Worm (Caenorhabditis elegans) whole organism, L4 larva: ENCODE data around the gene clec-3.

Experiments used
- F49E8.2 ChIP-seq: sonication (generic microtip); optimal IDR thresholded peaks from 2 replicates; lab custom pipeline; 2016; ENCODE audit warnings: missing compliant biosample characterization, mild to moderate bottlenecking, missing genetic modification characterization, borderline replicate concordance
- R02D3.7 ChIP-seq: fragments of 150-350 bp; sonication (generic microtip); optimal IDR thresholded peaks from 3 replicates; lab custom pipeline; 2014; ENCODE audit warnings: missing biosample characterization, missing genetic modification characterization
- T26A8.4 ChIP-seq: fragments of 200-800 bp; sonication (Bioruptor generic); IDR thresholded peaks from 2 replicates; pipeline ENCODE4 v1.3.6; 2022; ENCODE audit warnings: missing genetic modification characterization, missing compliant biosample characterization
- Y48G9A.11 ChIP-seq: fragments of 200-800 bp; sonication (Bioruptor generic); IDR thresholded peaks from 2 replicates; pipeline ENCODE4 v1.3.6; 2022; ENCODE audit warnings: missing genetic modification reagents, missing genetic modification characterization, missing compliant biosample characterization
- Y75B8A.6 ChIP-seq: fragments of 200-800 bp; sonication (Bioruptor generic); IDR thresholded peaks from 2 replicates; pipeline ENCODE4 v1.3.6; 2022; ENCODE audit warnings: missing genetic modification reagents, missing genetic modification characterization, missing compliant biosample characterization
- aha-1 ChIP-seq: fragments of 150-350 bp; peaks from one replicate; lab custom pipeline; 2014; ENCODE audit warnings: missing biosample characterization, missing genetic modification characterization
- ceh-82 ChIP-seq: sonication (generic microtip); optimal IDR thresholded peaks from 2 replicates; lab custom pipeline; 2017; ENCODE audit warnings: missing biosample characterization, missing genetic modification characterization
- ctbp-1 ChIP-seq: fragments of 200-800 bp; sonication (Bioruptor generic); IDR thresholded peaks from 2 replicates; pipeline ENCODE4 v1.3.6; 2022; ENCODE audit warnings: missing genetic modification reagents, missing genetic modification characterization, missing compliant biosample characterization
- daf-16 ChIP-seq, 3 experiments: sonication (generic microtip); optimal IDR thresholded peaks; 2 replicates each; lab custom pipeline; 2016 to 2017; ENCODE audit warnings: missing genetic modification characterization in 3 of 3, missing genetic modification reagents in 3 of 3, mild to moderate bottlenecking in 2 of 3, missing compliant biosample characterization in 2 of 3, missing biosample characterization in 1 of 3, moderate library complexity in 1 of 3
- dmd-9 ChIP-seq: fragments of 200-800 bp; sonication (Bioruptor generic); IDR thresholded peaks from 2 replicates; pipeline ENCODE4 v1.3.6; 2022; ENCODE audit warnings: missing genetic modification reagents, missing genetic modification characterization, missing compliant biosample characterization
- egl-27 ChIP-seq: sonication (generic microtip); optimal IDR thresholded peaks from 3 replicates; lab custom pipeline; 2017; ENCODE audit warnings: missing biosample characterization, missing genetic modification reagents, missing genetic modification characterization
- egl-43 ChIP-seq: fragments of 200-800 bp; sonication (Bioruptor generic); IDR thresholded peaks from 2 replicates; pipeline ENCODE4 v1.3.6; 2022; ENCODE audit warnings: missing genetic modification reagents, missing genetic modification characterization, missing compliant biosample characterization
- fkh-10 ChIP-seq: fragments of 150-350 bp; optimal IDR thresholded peaks from 2 replicates; lab custom pipeline; 2014; ENCODE audit warnings: missing biosample characterization, missing genetic modification reagents, missing genetic modification characterization
- gei-8 ChIP-seq: fragments of 200-800 bp; sonication (Bioruptor generic); optimal IDR thresholded peaks from 2 replicates; lab custom pipeline; 2018; ENCODE audit warnings: mild to moderate bottlenecking, missing genetic modification characterization, missing compliant biosample characterization
- hif-1 ChIP-seq, 2 experiments: sonication (generic microtip); optimal IDR thresholded peaks; 2 replicates each; lab custom pipeline; 2016 to 2017; ENCODE audit warnings: missing compliant biosample characterization in 2 of 2, missing genetic modification characterization in 2 of 2, missing genetic modification reagents in 2 of 2, missing genotype in 2 of 2, mild to moderate bottlenecking in 1 of 2
- hlh-11 ChIP-seq: fragments of 200-800 bp; sonication (Bioruptor generic); optimal IDR thresholded peaks from 2 replicates; lab custom pipeline; 2018; ENCODE audit warnings: mild to moderate bottlenecking, missing genetic modification characterization, missing compliant biosample characterization
- hlh-30 ChIP-seq: sonication (generic microtip); optimal IDR thresholded peaks from 2 replicates; lab custom pipeline; 2017; ENCODE audit warnings: antibody characterized with exemption, mild to moderate bottlenecking, missing genetic modification characterization, missing compliant biosample characterization; ENCODE audit not compliant: insufficient read depth
- hmg-1.1 ChIP-seq: fragments of 200-800 bp; sonication (Bioruptor generic); IDR thresholded peaks from 2 replicates; pipeline ENCODE4 v1.3.6; 2022; ENCODE audit warnings: missing genetic modification reagents, missing genetic modification characterization, missing compliant biosample characterization
- lin-15B ChIP-seq: fragments of 150-350 bp; sonication (generic microtip); optimal IDR thresholded peaks from 3 replicates; lab custom pipeline; 2014; ENCODE audit warnings: missing biosample characterization, missing genetic modification characterization
- lin-38 ChIP-seq: fragments of 200-800 bp; sonication (Bioruptor generic); IDR thresholded peaks from 2 replicates; pipeline ENCODE4 v1.3.6; 2022; ENCODE audit warnings: missing genetic modification reagents, missing genetic modification characterization, missing compliant biosample characterization
- lin-39 ChIP-seq: fragments of 150-350 bp; optimal IDR thresholded peaks from 2 replicates; lab custom pipeline; 2014; ENCODE audit warnings: missing biosample characterization, missing genetic modification reagents, missing genetic modification characterization
- lsy-2 ChIP-seq, 2 experiments: fragments of 150-350 bp in 1 of 2; sonication (generic microtip) in 1 of 2; optimal IDR thresholded peaks; 2 replicates each; lab custom pipeline; 2014 to 2017; ENCODE audit warnings: missing biosample characterization in 2 of 2, missing genetic modification characterization in 2 of 2
- madf-5 ChIP-seq, 2 experiments: fragments of 200-800 bp; sonication (Bioruptor generic); IDR thresholded peaks; 2 replicates each; pipeline ENCODE4 v1.3.6; 2022; ENCODE audit warnings: missing compliant biosample characterization in 2 of 2, missing genetic modification characterization in 2 of 2
- madf-9 ChIP-seq: fragments of 200-800 bp; sonication (Bioruptor generic); conservative IDR thresholded peaks from 2 replicates; pipeline ENCODE4 v1.3.6; 2022; ENCODE audit warnings: missing genetic modification reagents, missing genetic modification characterization, missing compliant biosample characterization
- mdl-1 ChIP-seq, 2 experiments: fragments of 150-350 bp in 1 of 2; sonication (generic microtip) in 1 of 2; optimal IDR thresholded peaks; 2 replicates each; lab custom pipeline; 2014 to 2017; ENCODE audit warnings: missing biosample characterization in 2 of 2, missing genetic modification characterization in 2 of 2
- mdt-29 ChIP-seq: fragments of 200-800 bp; sonication (Bioruptor generic); IDR thresholded peaks from 2 replicates; pipeline ENCODE4 v1.3.6; 2022; ENCODE audit warnings: missing genetic modification reagents, missing genetic modification characterization, missing compliant biosample characterization
- mes-2 ChIP-seq: sonication (generic microtip); optimal IDR thresholded peaks from 2 replicates; lab custom pipeline; 2016; ENCODE audit warnings: missing genotype, mild to moderate bottlenecking, missing genetic modification characterization, missing compliant biosample characterization; ENCODE audit not compliant: poor library complexity, severe bottlenecking
- mxl-3 ChIP-seq: fragments of 200-800 bp; sonication (Bioruptor generic); optimal IDR thresholded peaks from 2 replicates; lab custom pipeline; 2018; ENCODE audit warnings: mild to moderate bottlenecking, missing genetic modification characterization, missing compliant biosample characterization
- nhr-10 ChIP-seq: fragments of 150-350 bp; optimal IDR thresholded peaks from 2 replicates; lab custom pipeline; 2014; ENCODE audit warnings: missing biosample characterization, missing genetic modification characterization
- nhr-237 ChIP-seq: sonication (generic microtip); optimal IDR thresholded peaks from 2 replicates; lab custom pipeline; 2017; ENCODE audit warnings: missing biosample characterization, missing genetic modification characterization
- nhr-28 ChIP-seq: fragments of 150-350 bp; optimal IDR thresholded peaks from 2 replicates; lab custom pipeline; 2014; ENCODE audit warnings: missing biosample characterization, missing genetic modification characterization
- pha-4 ChIP-seq, 2 experiments: fragments of 150-350 bp in 1 of 2; fragments of 200-800 bp in 1 of 2; sonication (Bioruptor generic) in 1 of 2; IDR thresholded peaks in 1 of 2; optimal IDR thresholded peaks in 1 of 2; 2 replicates each; pipeline versions ENCODE4 v1.3.6 to Lab custom; 2014 to 2022; ENCODE audit warnings: missing genetic modification characterization in 2 of 2, missing genetic modification reagents in 2 of 2, missing biosample characterization in 1 of 2, missing compliant biosample characterization in 1 of 2
- rbr-2 ChIP-seq: sonication (generic microtip); optimal IDR thresholded peaks from 2 replicates; lab custom pipeline; 2016; ENCODE audit warnings: missing genotype, missing genetic modification characterization, missing compliant biosample characterization
- set-16 ChIP-seq: fragments of 200-800 bp; sonication (Bioruptor generic); IDR thresholded peaks from 2 replicates; pipeline ENCODE4 v1.3.6; 2022; ENCODE audit warnings: missing genetic modification reagents, missing genetic modification characterization, missing compliant biosample characterization
- skn-1 ChIP-seq: fragments of 150-350 bp; optimal IDR thresholded peaks from 2 replicates; lab custom pipeline; 2014; ENCODE audit warnings: missing biosample characterization, missing genetic modification characterization
- snpc-4 ChIP-seq: fragments of 150-350 bp; optimal IDR thresholded peaks from 2 replicates; lab custom pipeline; 2014; ENCODE audit warnings: missing biosample characterization, missing genetic modification characterization
- spr-3 ChIP-seq: fragments of 200-800 bp; sonication (Bioruptor generic); optimal IDR thresholded peaks from 2 replicates; lab custom pipeline; 2018; ENCODE audit warnings: mild to moderate bottlenecking, missing genetic modification characterization, missing compliant biosample characterization
- zag-1 ChIP-seq: fragments of 150-350 bp; optimal IDR thresholded peaks from 2 replicates; lab custom pipeline; 2014; ENCODE audit warnings: missing biosample characterization, missing genetic modification characterization

clec-3 gene

DNA sequence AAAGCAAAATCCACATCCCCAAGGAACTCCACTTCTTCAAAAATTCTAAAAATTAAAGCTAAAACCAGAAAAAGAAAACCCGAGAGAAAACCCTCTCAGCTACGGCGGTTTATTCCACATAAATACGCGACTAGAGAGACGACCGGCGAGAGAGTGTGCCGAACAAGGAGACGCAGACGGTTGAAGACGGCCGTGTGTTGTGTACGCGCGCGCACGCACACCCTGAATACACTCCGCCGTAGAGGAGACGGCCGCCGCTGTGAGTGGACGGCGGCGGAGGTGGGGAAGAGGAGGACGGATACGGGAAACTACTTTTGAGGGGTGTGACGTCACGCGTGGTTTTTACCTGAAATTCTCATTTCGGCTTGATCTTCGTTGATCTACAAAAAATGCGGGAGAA lies 34.9 kb upstream of the clec-3 start:
- TF ChIP-seq mdl-1 (tag; optimal IDR thresholded peaks at IDR 0.05; lab: Kevin White, UChicago): no peak
- peak in 1 of 2 experiments; percentile 17 for TF ChIP-seq hif-1 (tag; optimal IDR thresholded peaks at IDR 0.05; lab: Kevin White, UChicago)
- TF ChIP-seq pha-4 (GFP tag; IDR thresholded peaks at IDR 0.05; lab: Robert Waterston, UW): 0 out of 2 replicates have a peak, but pooled peaks have one; percentile 5
- no peak for TF ChIP-seq pha-4 (tag; optimal IDR thresholded peaks at IDR 0.05; lab: Kevin White, UChicago)
- no peak for TF ChIP-seq daf-16 (GFP tag; optimal IDR thresholded peaks at IDR 0.05; lab: Kevin White, UChicago)
- peak; percentile 29 for TF ChIP-seq daf-16 (tag; optimal IDR thresholded peaks at IDR 0.05; lab: Kevin White, UChicago)
- peak; percentile 21 for TF ChIP-seq rbr-2 (tag; lab: Kevin White, UChicago)
- no peak for TF ChIP-seq ctbp-1 (GFP tag; lab: Robert Waterston, UW)
- TF ChIP-seq lsy-2 (tag; optimal IDR thresholded peaks at IDR 0.05; lab: Kevin White, UChicago): no peak
- TF ChIP-seq hmg-1.1 (GFP tag; lab: Robert Waterston, UW): peak; percentile 68; the same call in 1 of the 2 replicates
- peak; percentile 33 for TF ChIP-seq hlh-11
- no peak for TF ChIP-seq fkh-10 (GFP tag; lab: Kevin White, UChicago)
- no peak for TF ChIP-seq R02D3.7 (tag; lab: Kevin White, UChicago)
- peak; percentile 40 for TF ChIP-seq nhr-28 (tag; lab: Kevin White, UChicago)
- peak; percentile 85 for TF ChIP-seq set-16 (GFP tag; lab: Robert Waterston, UW)
- no peak for TF ChIP-seq spr-3
- peak; percentile 17 for TF ChIP-seq mxl-3 (GFP tag; lab: Kevin White, UChicago)
- TF ChIP-seq mes-2 (tag; lab: Kevin White, UChicago): peak; percentile 30

DNA sequence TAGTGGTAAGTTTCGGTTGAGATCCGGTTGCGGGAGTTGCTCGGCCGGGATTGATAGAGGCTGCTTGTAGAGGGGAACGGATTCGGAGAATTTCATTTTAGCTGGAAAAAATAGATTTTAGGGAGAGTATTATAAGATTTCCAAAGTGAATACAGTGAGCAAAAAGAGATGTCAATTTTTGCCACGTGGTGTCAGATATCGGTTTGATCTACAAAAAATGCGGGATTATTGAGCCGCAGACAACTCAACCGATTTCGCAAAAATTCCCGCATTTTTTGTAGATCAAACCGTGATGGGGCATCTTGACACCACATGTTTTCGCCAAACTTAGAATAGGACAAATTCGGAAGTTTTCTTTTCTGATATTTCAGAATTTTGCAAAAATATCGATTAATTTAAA lies 34.5 kb upstream of the clec-3 start, which contains the start of gene lido-13:
Gene lido-13 (minus strand): TSS at position 101 of the 400 bp plus-strand sequence.
- TF ChIP-seq lsy-2 (tag; optimal IDR thresholded peaks at IDR 0.05; lab: Kevin White, UChicago): no peak
- TF ChIP-seq lin-15B (tag; lab: Kevin White, UChicago): no peak
- TF ChIP-seq F49E8.2 (tag; lab: Kevin White, UChicago): no peak
- no peak for TF ChIP-seq hlh-30 (tag; lab: Kevin White, UChicago)
- TF ChIP-seq madf-5 (GFP tag; IDR thresholded peaks at IDR 0.05; lab: Robert Waterston, UW): no peak
- no peak for TF ChIP-seq zag-1 (tag; lab: Kevin White, UChicago)
- TF ChIP-seq R02D3.7 (tag; lab: Kevin White, UChicago): no peak
- no peak for TF ChIP-seq madf-9 (GFP tag; lab: Robert Waterston, UW)
- TF ChIP-seq snpc-4 (tag; lab: Kevin White, UChicago): no peak
- TF ChIP-seq mdt-29: no peak
- no peak for TF ChIP-seq egl-27
- no peak for TF ChIP-seq dmd-9 (GFP tag; lab: Robert Waterston, UW)
- no peak for TF ChIP-seq gei-8 (GFP tag; lab: Kevin White, UChicago)
- no peak for TF ChIP-seq lin-38 (GFP tag; lab: Robert Waterston, UW)
- no peak for TF ChIP-seq ceh-82 (tag; lab: Kevin White, UChicago)
- no peak for TF ChIP-seq Y48G9A.11 (GFP tag; lab: Robert Waterston, UW)
- no peak for TF ChIP-seq Y75B8A.6
- no peak for TF ChIP-seq nhr-237 (tag; lab: Kevin White, UChicago)
- TF ChIP-seq, all 104 proteins: peak for 0

DNA sequence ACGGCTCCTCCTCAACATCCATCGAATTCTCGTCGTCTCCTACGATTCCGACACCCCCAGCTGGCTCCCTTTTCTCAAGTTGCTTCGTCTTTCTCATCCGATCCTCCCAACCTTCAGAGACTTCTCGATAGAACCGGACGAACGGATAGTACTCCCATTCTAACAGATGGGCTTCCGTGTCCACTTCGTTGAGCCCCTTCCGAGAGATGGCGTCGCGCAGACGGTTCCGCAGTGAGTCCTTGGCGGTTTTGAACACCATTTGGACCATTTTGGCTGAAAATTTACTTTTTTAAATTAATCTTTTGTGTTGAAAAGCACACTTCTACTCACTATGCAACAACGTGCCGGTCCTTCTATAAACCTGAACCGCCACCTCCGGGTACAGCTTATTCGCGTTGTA lies 34.0 kb upstream of the clec-3 start:
- TF ChIP-seq skn-1 (tag; lab: Kevin White, UChicago) (no peak), aha-1 (tag; lab: Kevin White, UChicago) (peak; percentile 95)

DNA sequence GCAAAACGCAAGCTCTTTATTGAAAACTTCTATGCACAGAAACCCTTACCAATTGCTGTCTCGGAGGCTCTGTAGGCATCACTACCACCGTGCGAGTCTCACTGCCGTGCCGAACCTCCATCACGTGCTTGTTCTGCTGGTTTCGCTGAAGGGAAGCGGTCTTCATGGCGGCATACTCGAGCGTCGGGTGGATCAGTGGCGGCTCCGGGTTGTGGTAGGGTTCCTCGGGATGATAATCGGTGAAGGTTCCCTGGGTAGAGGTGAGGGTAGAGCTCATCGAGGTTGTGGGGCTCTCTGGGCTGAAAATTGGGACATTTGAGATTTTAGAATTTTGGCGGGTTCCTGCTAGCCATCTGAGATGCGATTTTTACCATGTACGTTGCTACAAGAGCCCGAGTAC lies 33.1 kb upstream of the clec-3 start:
- TF ChIP-seq daf-16 (GFP tag; optimal IDR thresholded peaks at IDR 0.05; lab: Kevin White, UChicago) (no peak), daf-16 (tag; optimal IDR thresholded peaks at IDR 0.05; lab: Kevin White, UChicago) (no peak), egl-43 (GFP tag; lab: Robert Waterston, UW) (no peak), nhr-10 (tag; lab: Kevin White, UChicago) (no peak), set-16 (GFP tag; lab: Robert Waterston, UW) (peak; percentile 76), lin-39 (no peak), T26A8.4 (GFP tag; lab: Robert Waterston, UW) (no peak)
